Worm (Caenorhabditis elegans) whole organism, early embryonic: Measurements from ENCODE around the gene ZK688.11.

Experiments used
- B0310.2 ChIP-seq: sonication (generic microtip); optimal IDR thresholded peaks from 2 replicates; lab custom pipeline; 2016; ENCODE audit warnings: mild to moderate bottlenecking, missing genetic modification characterization, missing compliant biosample characterization
- F13C5.2 ChIP-seq: sonication (generic microtip); optimal IDR thresholded peaks from 2 replicates; lab custom pipeline; 2017; ENCODE audit warnings: mild to moderate bottlenecking, missing genetic modification characterization, inconsistent platforms, missing compliant biosample characterization
- aly-1 ChIP-seq: sonication (generic microtip); optimal IDR thresholded peaks from 2 replicates; lab custom pipeline; 2016; ENCODE audit warnings: missing genetic modification characterization, missing compliant biosample characterization
- ama-1 ChIP-seq: fragments of 150-350 bp; optimal IDR thresholded peaks from 2 replicates; lab custom pipeline; 2014
- ceh-13 ChIP-seq: fragments of 200-800 bp; sonication (Bioruptor generic); optimal IDR thresholded peaks from 2 replicates; lab custom pipeline; 2018; ENCODE audit warnings: mild to moderate bottlenecking, missing genetic modification characterization, missing compliant biosample characterization
- ceh-36 ChIP-seq: sonication (generic microtip); optimal IDR thresholded peaks from 2 replicates; lab custom pipeline; 2016; ENCODE audit warnings: missing genetic modification characterization, inconsistent platforms, missing compliant biosample characterization
- ets-7 ChIP-seq: sonication (generic microtip); optimal IDR thresholded peaks from 2 replicates; lab custom pipeline; 2016; ENCODE audit warnings: missing genotype, missing genetic modification characterization, missing compliant biosample characterization
- flt-1 ChIP-seq: fragments of 200-800 bp; sonication (Bioruptor generic); IDR thresholded peaks from 2 replicates; pipeline ENCODE4 v1.3.6; 2022; ENCODE audit warnings: missing genetic modification characterization, missing compliant biosample characterization
- hmbx-1 ChIP-seq: sonication (generic microtip); optimal IDR thresholded peaks from 2 replicates; lab custom pipeline; 2016; ENCODE audit warnings: mild to moderate bottlenecking, missing genetic modification characterization, missing compliant biosample characterization
- hmg-4 ChIP-seq: fragments of 200-800 bp; sonication (Bioruptor generic); optimal IDR thresholded peaks from 2 replicates; lab custom pipeline; 2018; ENCODE audit warnings: mild to moderate bottlenecking, missing genetic modification characterization, missing compliant biosample characterization
- hnd-1 ChIP-seq: sonication (generic microtip); optimal IDR thresholded peaks from 2 replicates; lab custom pipeline; 2016; ENCODE audit warnings: missing genetic modification characterization, missing compliant biosample characterization
- pes-1 ChIP-seq: fragments of 200-800 bp; sonication (Bioruptor generic); IDR thresholded peaks from 2 replicates; pipeline ENCODE4 v1.3.6; 2022; ENCODE audit warnings: missing genetic modification reagents, missing genetic modification characterization, missing compliant biosample characterization
- scrt-1 ChIP-seq: fragments of 200-800 bp; sonication (Bioruptor generic); IDR thresholded peaks from 2 replicates; pipeline ENCODE4 v1.3.6; 2022; ENCODE audit warnings: missing genetic modification characterization, missing compliant biosample characterization
- sea-1 ChIP-seq: fragments of 200-800 bp; sonication (Bioruptor generic); conservative IDR thresholded peaks from 2 replicates; pipeline ENCODE4 v1.3.6; 2022; ENCODE audit warnings: missing genetic modification characterization, missing compliant biosample characterization
- tbx-11 ChIP-seq: fragments of 200-800 bp; sonication (Bioruptor generic); IDR thresholded peaks from 2 replicates; pipeline ENCODE4 v1.3.6; 2022; ENCODE audit warnings: missing genetic modification characterization, missing compliant biosample characterization
- tbx-37 ChIP-seq: fragments of 200-800 bp; sonication (Bioruptor generic); conservative IDR thresholded peaks from 2 replicates; pipeline ENCODE4 v1.3.6; 2022; ENCODE audit warnings: missing genetic modification reagents, missing genetic modification characterization, missing compliant biosample characterization
- tra-4 ChIP-seq: sonication (generic microtip); optimal IDR thresholded peaks from 2 replicates; lab custom pipeline; 2017; ENCODE audit warnings: missing genetic modification characterization, missing compliant biosample characterization

ZK688.11 gene

ce11 chrIII:7884863-7885262 lies at the start of gene ZK688.11:
Gene ZK688.11 (minus strand): TSS chrIII:7884963.
- TF ChIP-seq scrt-1: no peak
- TF ChIP-seq B0310.2 (tag; lab: Kevin White, UChicago): no peak
- TF ChIP-seq hnd-1 (tag; lab: Kevin White, UChicago): no peak
- TF ChIP-seq hmg-4 (GFP tag; lab: Kevin White, UChicago): no peak
- TF ChIP-seq F13C5.2 (tag; lab: Kevin White, UChicago): no peak
- no peak for TF ChIP-seq pes-1
- TF ChIP-seq aly-1 (tag; lab: Kevin White, UChicago): no peak
- no peak for TF ChIP-seq ama-1 (lab: Kevin White, UChicago)
- TF ChIP-seq ceh-13 (GFP tag; lab: Kevin White, UChicago): no peak
- TF ChIP-seq ceh-36 (tag; lab: Kevin White, UChicago): no peak
- TF ChIP-seq tra-4 (tag; lab: Kevin White, UChicago): no peak
- no peak for TF ChIP-seq sea-1 (GFP tag; lab: Robert Waterston, UW)
- no peak for TF ChIP-seq tbx-37 (GFP tag; lab: Robert Waterston, UW)
- TF ChIP-seq tbx-11: no peak
- no peak for TF ChIP-seq flt-1 (GFP tag; lab: Robert Waterston, UW)
- TF ChIP-seq hmbx-1 (tag; lab: Kevin White, UChicago): no peak
- no peak for TF ChIP-seq ets-7 (tag; lab: Kevin White, UChicago)

DNA sequence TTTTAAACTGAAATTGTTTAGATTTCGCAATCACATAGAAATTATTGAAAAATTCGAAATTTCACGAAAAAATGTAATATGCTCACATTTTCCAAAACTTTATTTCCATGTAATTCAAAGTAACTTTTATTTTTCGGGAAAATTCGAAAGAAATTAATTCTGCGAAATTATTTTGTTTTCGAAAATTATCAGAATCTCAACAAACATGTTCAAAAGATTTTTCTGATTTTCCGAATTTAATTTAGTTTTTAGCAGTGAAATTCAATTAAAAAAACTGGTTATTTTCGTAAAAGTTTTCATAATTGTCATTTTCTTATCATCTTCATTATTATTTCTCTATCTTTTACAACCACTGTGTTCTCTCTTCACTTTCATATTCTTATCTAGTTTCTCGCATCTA lies 48.5 kb upstream of the ZK688.11 start, which contains the start of gene ran-2:
Gene ran-2 (plus strand): TSS at position 301 of the 400 bp plus-strand sequence.
- TF ChIP-seq ceh-36 (tag; lab: Kevin White, UChicago) (no peak), B0310.2 (tag; lab: Kevin White, UChicago) (no peak), ets-7 (tag; lab: Kevin White, UChicago) (no peak), flt-1 (GFP tag; lab: Robert Waterston, UW) (no peak), aly-1 (tag; lab: Kevin White, UChicago) (no peak), ceh-13 (GFP tag; lab: Kevin White, UChicago) (no peak), ama-1 (lab: Kevin White, UChicago) (no peak), sea-1 (GFP tag; lab: Robert Waterston, UW) (no peak), tra-4 (tag; lab: Kevin White, UChicago) (no peak), tbx-11 (no peak), hmbx-1 (tag; lab: Kevin White, UChicago) (no peak), pes-1 (no peak), tbx-37 (GFP tag; lab: Robert Waterston, UW) (no peak)

DNA sequence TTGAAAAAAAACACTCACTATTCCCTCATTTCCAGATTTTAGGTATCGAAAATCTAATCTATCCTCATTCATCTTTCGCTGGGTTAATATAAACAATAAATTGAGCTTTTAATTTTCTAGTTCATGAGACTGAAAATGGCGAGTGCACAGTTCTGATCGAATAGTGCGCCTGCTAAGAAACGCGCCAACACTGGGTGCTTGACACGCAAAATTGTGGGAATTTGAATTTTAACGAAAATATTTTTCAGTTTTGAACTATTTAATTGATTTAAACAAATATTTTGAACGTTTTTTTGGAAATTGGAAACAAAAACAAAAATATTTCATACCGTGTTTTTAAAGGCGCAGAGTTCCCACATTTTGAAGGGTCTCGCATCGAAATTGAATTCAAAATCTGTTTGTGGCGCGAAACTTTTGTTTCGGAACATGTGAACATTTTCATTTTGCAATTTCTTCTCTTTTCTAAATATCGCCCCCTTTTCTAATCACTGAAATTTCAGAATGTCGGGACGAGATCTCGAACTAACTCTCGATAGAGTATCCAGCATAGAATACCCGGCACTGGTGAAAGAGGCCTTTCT lies 43.9 kb upstream of the ZK688.11 start, which contains the start of the genes C29E4.13 and npp-15:
Gene C29E4.13 (minus strand): TSS at position 169 of the 581 bp plus-strand sequence.
Gene npp-15 (plus strand): TSS at position 495 of the 581 bp plus-strand sequence.
- TF ChIP-seq flt-1 (GFP tag; lab: Robert Waterston, UW) (no peak), sea-1 (GFP tag; lab: Robert Waterston, UW) (no peak), hmbx-1 (tag; lab: Kevin White, UChicago) (no peak), ets-7 (tag; lab: Kevin White, UChicago) (no peak), aly-1 (tag; lab: Kevin White, UChicago) (no peak), F13C5.2 (tag; lab: Kevin White, UChicago) (no peak), B0310.2 (tag; lab: Kevin White, UChicago) (no peak), pes-1 (no peak), hnd-1 (tag; lab: Kevin White, UChicago) (no peak), scrt-1 (no peak), tbx-11 (no peak), ceh-36 (tag; lab: Kevin White, UChicago) (no peak), hmg-4 (GFP tag; lab: Kevin White, UChicago) (no peak), tra-4 (tag; lab: Kevin White, UChicago) (no peak), tbx-37 (GFP tag; lab: Robert Waterston, UW) (no peak), ceh-13 (GFP tag; lab: Kevin White, UChicago) (no peak), ama-1 (lab: Kevin White, UChicago) (no peak)

DNA sequence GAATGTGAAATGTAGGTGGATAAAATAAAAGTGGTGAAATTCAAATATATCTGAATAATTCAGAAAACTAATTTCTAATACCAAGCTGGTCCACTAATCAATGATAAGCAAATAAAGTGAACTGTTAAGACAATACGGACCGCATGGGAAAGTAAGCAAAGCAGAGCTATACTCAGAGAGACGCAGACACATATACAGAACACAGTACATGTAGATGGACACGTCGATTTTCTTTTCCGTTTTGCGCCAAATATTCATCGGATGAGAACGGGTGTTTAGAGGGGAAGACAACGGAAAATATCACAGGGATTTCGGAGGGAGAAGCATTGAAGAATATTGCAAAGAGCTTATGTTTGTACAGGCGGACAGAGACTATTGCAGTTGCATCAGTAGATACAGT lies 41.2 kb upstream of the ZK688.11 start:
- TF ChIP-seq scrt-1: no peak
- no peak for TF ChIP-seq hnd-1 (tag; lab: Kevin White, UChicago)
- no peak for TF ChIP-seq sea-1 (GFP tag; lab: Robert Waterston, UW)
- no peak for TF ChIP-seq ceh-36 (tag; lab: Kevin White, UChicago)
- TF ChIP-seq tbx-37 (GFP tag; lab: Robert Waterston, UW): no peak
- no peak for TF ChIP-seq flt-1 (GFP tag; lab: Robert Waterston, UW)
- no peak for TF ChIP-seq ama-1 (lab: Kevin White, UChicago)
- TF ChIP-seq B0310.2 (tag; lab: Kevin White, UChicago): no peak

- TF ChIP-seq pes-1: no peak
Observed at ce11 chrIII:7924821-7925220, 40.1 kb upstream of the ZK688.11 start, which contains the start of gene tag-250. Gene tag-250 (minus strand): TSS chrIII:7924921.

- TF ChIP-seq ceh-36 (tag; lab: Kevin White, UChicago) (no peak), B0310.2 (tag; lab: Kevin White, UChicago) (no peak), ets-7 (tag; lab: Kevin White, UChicago) (no peak), pes-1 (no peak), F13C5.2 (tag; lab: Kevin White, UChicago) (no peak), ceh-13 (GFP tag; lab: Kevin White, UChicago) (no peak), aly-1 (tag; lab: Kevin White, UChicago) (no peak), tra-4 (tag; lab: Kevin White, UChicago) (no peak), ama-1 (lab: Kevin White, UChicago) (no peak), flt-1 (GFP tag; lab: Robert Waterston, UW) (no peak), hmbx-1 (tag; lab: Kevin White, UChicago) (no peak)
Observed at ce11 chrIII:7922207-7922606, 37.4 kb upstream of the ZK688.11 start, which contains the start of gene C29E4.17. Gene C29E4.17 (plus strand): TSS chrIII:7922507.

DNA sequence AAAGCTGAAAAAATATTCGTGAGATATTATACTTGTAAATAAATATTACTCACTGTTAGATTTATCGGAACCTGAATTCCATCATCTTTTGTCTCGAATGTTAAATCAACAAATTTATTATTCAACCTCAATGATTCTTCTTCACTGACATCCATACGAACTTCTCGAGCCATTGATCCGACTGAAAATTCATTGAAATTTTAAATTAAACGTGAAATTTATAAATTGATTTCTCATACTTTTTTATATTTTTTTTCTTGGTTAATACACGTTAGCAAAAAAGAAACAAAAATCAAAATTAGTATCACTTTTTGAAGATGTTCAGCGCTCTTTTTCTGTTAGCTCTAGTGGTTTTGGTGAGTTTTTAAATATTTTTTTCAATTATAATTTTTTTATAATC lies 35.1 kb upstream of the ZK688.11 start, which contains the start of gene C29E4.14:
Gene C29E4.14 (plus strand): TSS at position 301 of the 400 bp plus-strand sequence.
- TF ChIP-seq ets-7 (tag; lab: Kevin White, UChicago) (no peak), tra-4 (tag; lab: Kevin White, UChicago) (no peak), aly-1 (tag; lab: Kevin White, UChicago) (no peak), hnd-1 (tag; lab: Kevin White, UChicago) (no peak), tbx-11 (no peak), hmg-4 (GFP tag; lab: Kevin White, UChicago) (no peak), hmbx-1 (tag; lab: Kevin White, UChicago) (no peak), tbx-37 (GFP tag; lab: Robert Waterston, UW) (no peak), sea-1 (GFP tag; lab: Robert Waterston, UW) (no peak), ceh-36 (tag; lab: Kevin White, UChicago) (no peak)
